Fruit fly (Drosophila melanogaster) whole organism, embryonic: Measurements from ENCODE around the gene Cyp4ac1.

ENCODE experiments used
- Blimp-1 ChIP-seq: fragments of 200-800 bp; sonication (Bioruptor generic); optimal IDR thresholded peaks from 3 replicates; lab custom pipeline; 2018; ENCODE audit warnings: missing biosample characterization, missing genetic modification characterization, mild to moderate bottlenecking, moderate library complexity, missing genetic modification reagents
- C15 ChIP-seq: fragments of 200-800 bp; sonication (Bioruptor generic); IDR thresholded peaks from 3 replicates; pipeline ENCODE4 v1.3.6; 2022; ENCODE audit warnings: missing biosample characterization, missing genetic modification characterization
- CG10654 ChIP-seq: fragments of 200-800 bp; sonication (Bioruptor generic); optimal IDR thresholded peaks from 2 replicates; lab custom pipeline; 2016; ENCODE audit warnings: missing biosample characterization, missing genetic modification characterization
- CG2712 ChIP-seq: fragments of 200-800 bp; optimal IDR thresholded peaks from 3 replicates; lab custom pipeline; 2019; ENCODE audit warnings: missing biosample characterization, mild to moderate bottlenecking, missing genetic modification characterization, moderate library complexity
- Hand ChIP-seq: fragments of 200-800 bp; sonication (Bioruptor generic); optimal IDR thresholded peaks from 2 replicates; lab custom pipeline; 2017; ENCODE audit warnings: mild to moderate bottlenecking, missing biosample characterization, missing genetic modification reagents, missing genetic modification characterization
- Kr ChIP-seq: fragments of 200-800 bp; sonication (Bioruptor generic); optimal IDR thresholded peaks from 2 replicates; lab custom pipeline; 2017; ENCODE audit warnings: missing biosample characterization, mild to moderate bottlenecking, missing genetic modification characterization
- Lhr ChIP-seq: fragments of 200-800 bp; sonication (Bioruptor generic); optimal IDR thresholded peaks from 3 replicates; lab custom pipeline; 2017; ENCODE audit warnings: mild to moderate bottlenecking, missing biosample characterization, missing genetic modification reagents, missing genetic modification characterization
- ash1 ChIP-seq: fragments of 200-800 bp; sonication (Bioruptor generic); optimal IDR thresholded peaks from 2 replicates; lab custom pipeline; 2018; ENCODE audit warnings: missing biosample characterization, mild to moderate bottlenecking, missing genetic modification characterization
- bowl ChIP-seq: fragments of 200-800 bp; sonication (Bioruptor generic); IDR thresholded peaks from 2 replicates; pipeline ENCODE4 v1.3.6; 2022; ENCODE audit warnings: missing biosample characterization, missing genetic modification characterization
- caup ChIP-seq: fragments of 200-800 bp; sonication (Bioruptor generic); optimal IDR thresholded peaks from 3 replicates; lab custom pipeline; 2017; ENCODE audit warnings: missing biosample characterization, mild to moderate bottlenecking, missing genetic modification characterization, moderate library complexity; ENCODE audit not compliant: severe bottlenecking
- dmrt99B ChIP-seq: fragments of 200-800 bp; sonication (Bioruptor generic); optimal IDR thresholded peaks from 2 replicates; lab custom pipeline; 2018; ENCODE audit warnings: missing biosample characterization, mild to moderate bottlenecking, missing genetic modification characterization, moderate library complexity
- luna ChIP-seq: fragments of 200-800 bp; sonication (Bioruptor generic); optimal IDR thresholded peaks from 2 replicates; lab custom pipeline; 2016; ENCODE audit warnings: missing biosample characterization, missing genetic modification characterization
- wor ChIP-seq: fragments of 200-800 bp; sonication (Bioruptor generic); IDR thresholded peaks from 2 replicates; pipeline ENCODE4 v1.3.6; 2022; ENCODE audit warnings: missing biosample characterization, missing genetic modification characterization

dm6 chr2L:5260267-5260666 lies 3.5 kb upstream of the Cyp4ac1 start:
- TF ChIP-seq dmrt99B (tag; lab: Kevin White, UChicago) (no peak), wor (GFP tag; lab: Robert Waterston, UW) (no peak), luna (GFP tag; lab: Kevin White, UChicago) (no peak), caup (GFP tag; lab: Kevin White, UChicago) (no peak), CG2712 (no peak), Kr (GFP tag; lab: Kevin White, UChicago) (no peak), Lhr (no peak), bowl (no peak), Blimp-1 (GFP tag; lab: Kevin White, UChicago) (no peak), C15 (GFP tag; lab: Robert Waterston, UW) (no peak), Hand (GFP tag; lab: Kevin White, UChicago) (no peak), ash1 (GFP tag; lab: Kevin White, UChicago) (no peak), CG10654 (no peak)
